Fruit fly (Drosophila melanogaster) whole organism, embryonic: ENCODE data around the gene Ant2.

Experiments
- Adf1 ChIP-seq: fragments of 200-800 bp; sonication (Bioruptor generic); IDR thresholded peaks from 2 replicates; pipeline ENCODE4 v1.3.6; 2022; ENCODE audit warnings: missing biosample characterization, missing genetic modification characterization
- Atf6 ChIP-seq: fragments of 200-800 bp; sonication (Bioruptor generic); IDR thresholded peaks from 2 replicates; pipeline ENCODE4 v1.3.6; 2022; ENCODE audit warnings: missing biosample characterization, missing genetic modification characterization
- B-H1 ChIP-seq: fragments of 200-800 bp; sonication (Bioruptor generic); IDR thresholded peaks from 3 replicates; pipeline ENCODE4 v1.3.6; 2022; ENCODE audit warnings: missing biosample characterization, missing genetic modification characterization
- BEAF-32 ChIP-seq: fragments of 200-800 bp; sonication (Bioruptor generic); optimal IDR thresholded peaks from 3 replicates; lab custom pipeline; 2017; ENCODE audit warnings: missing biosample characterization, missing genetic modification characterization, mild to moderate bottlenecking, moderate library complexity, missing genetic modification reagents
- CG10431 ChIP-seq: fragments of 200-800 bp; sonication (Bioruptor generic); optimal IDR thresholded peaks from 3 replicates; lab custom pipeline; 2018; ENCODE audit warnings: missing biosample characterization, mild to moderate bottlenecking, missing genetic modification characterization
- CG10654 ChIP-seq: fragments of 200-800 bp; sonication (Bioruptor generic); optimal IDR thresholded peaks from 2 replicates; lab custom pipeline; 2016; ENCODE audit warnings: missing biosample characterization, missing genetic modification characterization
- CG11093 ChIP-seq: fragments of 200-800 bp; sonication (Bioruptor generic); IDR thresholded peaks from 3 replicates; pipeline ENCODE4 v1.3.6; 2022; ENCODE audit warnings: missing biosample characterization, missing genetic modification characterization
- CG11504 ChIP-seq: fragments of 200-800 bp; sonication (Bioruptor generic); optimal IDR thresholded peaks from 3 replicates; lab custom pipeline; 2019; ENCODE audit warnings: missing biosample characterization, mild to moderate bottlenecking, missing genetic modification characterization, moderate library complexity
- CG1647 ChIP-seq: fragments of 200-800 bp; sonication (Bioruptor generic); optimal IDR thresholded peaks from 3 replicates; lab custom pipeline; 2016; ENCODE audit warnings: missing biosample characterization, missing genetic modification characterization
- CG1792 ChIP-seq: fragments of 200-800 bp; sonication (Bioruptor generic); optimal IDR thresholded peaks from 2 replicates; lab custom pipeline; 2016; ENCODE audit warnings: missing biosample characterization, missing genetic modification characterization
- CG2875 ChIP-seq: fragments of 200-800 bp; sonication (Bioruptor generic); optimal IDR thresholded peaks from 2 replicates; lab custom pipeline; 2017; ENCODE audit warnings: missing biosample characterization, mild to moderate bottlenecking, missing genetic modification characterization, missing genetic modification reagents
- CG30403 ChIP-seq: fragments of 200-800 bp; sonication (Bioruptor generic); optimal IDR thresholded peaks from 3 replicates; lab custom pipeline; 2016; ENCODE audit warnings: missing biosample characterization, missing genetic modification characterization
- CG3065 ChIP-seq: fragments of 200-800 bp; sonication (Bioruptor generic); optimal IDR thresholded peaks from 2 replicates; lab custom pipeline; 2016; ENCODE audit warnings: missing biosample characterization, missing genetic modification characterization
- CG31224 ChIP-seq: fragments of 200-800 bp; sonication (Bioruptor generic); IDR thresholded peaks from 2 replicates; pipeline ENCODE4 v1.3.6; 2022; ENCODE audit warnings: missing biosample characterization, missing genetic modification characterization
- CG4360 ChIP-seq: fragments of 200-800 bp; sonication (Bioruptor generic); IDR thresholded peaks from 2 replicates; pipeline ENCODE4 v1.3.6; 2022; ENCODE audit warnings: missing biosample characterization, missing genetic modification characterization
- CG6175 ChIP-seq: fragments of 200-800 bp; sonication (Bioruptor generic); IDR thresholded peaks from 3 replicates; pipeline ENCODE4 v1.3.6; 2022; ENCODE audit warnings: missing biosample characterization, missing genetic modification characterization
- CG6272 ChIP-seq: fragments of 200-800 bp; sonication (Bioruptor generic); IDR thresholded peaks from 2 replicates; pipeline ENCODE4 v1.3.6; 2022; ENCODE audit warnings: missing biosample characterization, missing genetic modification characterization
- CG6654 ChIP-seq: fragments of 200-800 bp; sonication (Bioruptor generic); optimal IDR thresholded peaks from 2 replicates; lab custom pipeline; 2017; ENCODE audit warnings: missing biosample characterization, mild to moderate bottlenecking, missing genetic modification characterization
- CG6791 ChIP-seq: fragments of 200-800 bp; sonication (Bioruptor generic); IDR thresholded peaks from 3 replicates; pipeline ENCODE4 v1.3.6; 2022; ENCODE audit warnings: missing biosample characterization, missing genetic modification characterization; ENCODE audit not compliant: partially characterized antibody
- CG6813 ChIP-seq: fragments of 200-800 bp; sonication (Bioruptor generic); optimal IDR thresholded peaks from 2 replicates; lab custom pipeline; 2017; ENCODE audit warnings: missing biosample characterization, missing genetic modification characterization, mild to moderate bottlenecking, moderate library complexity, missing genetic modification reagents
- CG6854 ChIP-seq: fragments of 200-800 bp; sonication (Bioruptor generic); optimal IDR thresholded peaks from 3 replicates; lab custom pipeline; 2017; ENCODE audit warnings: missing biosample characterization, mild to moderate bottlenecking, missing genetic modification characterization
- CG7839 ChIP-seq: fragments of 200-800 bp; sonication (Bioruptor generic); optimal IDR thresholded peaks from 3 replicates; lab custom pipeline; 2018; ENCODE audit warnings: missing biosample characterization, mild to moderate bottlenecking, missing genetic modification characterization, moderate library complexity
- CG8388 ChIP-seq: fragments of 200-800 bp; sonication (Bioruptor generic); optimal IDR thresholded peaks from 2 replicates; lab custom pipeline; 2019; ENCODE audit warnings: missing biosample characterization, mild to moderate bottlenecking, missing genetic modification characterization, moderate library complexity
- CG8944 ChIP-seq: fragments of 200-800 bp; sonication (Bioruptor generic); optimal IDR thresholded peaks from 3 replicates; lab custom pipeline; 2016; ENCODE audit warnings: missing biosample characterization, missing genetic modification characterization
- CTCF ChIP-seq: fragments of 200-800 bp; sonication (Bioruptor generic); optimal IDR thresholded peaks from 2 replicates; lab custom pipeline; 2017; ENCODE audit warnings: missing biosample characterization, mild to moderate bottlenecking, missing genetic modification characterization, moderate library complexity
- E2f1 ChIP-seq: fragments of 200-800 bp; sonication (Bioruptor generic); IDR thresholded peaks from 2 replicates; pipeline ENCODE4 v1.3.6; 2022; ENCODE audit warnings: missing biosample characterization, missing genetic modification characterization
- Ets65A ChIP-seq: fragments of 200-800 bp; sonication (Bioruptor generic); peaks from one replicate; lab custom pipeline; 2016; ENCODE audit warnings: missing biosample characterization, missing genetic modification characterization
- Hr3 ChIP-seq: fragments of 200-800 bp; sonication (Bioruptor generic); optimal IDR thresholded peaks from 3 replicates; lab custom pipeline; 2016; ENCODE audit warnings: missing biosample characterization, missing genetic modification characterization
- MBD-R2 ChIP-seq: fragments of 200-800 bp; sonication (Bioruptor generic); IDR thresholded peaks from 2 replicates; pipeline ENCODE4 v1.3.6; 2022; ENCODE audit warnings: missing biosample characterization, missing genetic modification characterization
- MTF-1 ChIP-seq: fragments of 200-800 bp; sonication (Bioruptor generic); optimal IDR thresholded peaks from 2 replicates; lab custom pipeline; 2018; ENCODE audit warnings: missing biosample characterization, mild to moderate bottlenecking, missing genetic modification characterization, borderline replicate concordance
- Meics ChIP-seq: fragments of 200-800 bp; sonication (Bioruptor generic); optimal IDR thresholded peaks from 2 replicates; lab custom pipeline; 2017; ENCODE audit warnings: missing biosample characterization, mild to moderate bottlenecking, missing genetic modification characterization
- Mrtf ChIP-seq: fragments of 200-800 bp; sonication (Bioruptor generic); IDR thresholded peaks from 3 replicates; pipeline ENCODE4 v1.3.6; 2022; ENCODE audit warnings: missing biosample characterization, missing genetic modification characterization
- Oli ChIP-seq: fragments of 200-800 bp; sonication (Bioruptor generic); optimal IDR thresholded peaks from 2 replicates; lab custom pipeline; 2018; ENCODE audit warnings: missing biosample characterization, mild to moderate bottlenecking, missing genetic modification characterization, moderate library complexity
- Rfx ChIP-seq: fragments of 200-800 bp; sonication (Bioruptor generic); IDR thresholded peaks from 2 replicates; pipeline ENCODE4 v1.3.6; 2022; ENCODE audit warnings: missing biosample characterization, missing genetic modification characterization
- Rx ChIP-seq: fragments of 200-800 bp; sonication (Bioruptor generic); IDR thresholded peaks from 2 replicates; pipeline ENCODE4 v1.3.6; 2022; ENCODE audit warnings: missing biosample characterization, missing genetic modification characterization
- Sin3A ChIP-seq: fragments of >200 bp; optimal IDR thresholded peaks from 2 replicates; lab custom pipeline; 2018
- Spps ChIP-seq: fragments of 200-800 bp; sonication (Bioruptor generic); optimal IDR thresholded peaks from 2 replicates; lab custom pipeline; 2018; ENCODE audit warnings: missing biosample characterization, mild to moderate bottlenecking, missing genetic modification characterization
- Stat92E ChIP-seq, 3 experiments: fragments of >200 bp in 2 of 3; fragments of 200-800 bp in 1 of 3; sonication (Bioruptor generic) in 1 of 3; optimal IDR thresholded peaks; 2 replicates each; lab custom pipeline; 2017 to 2019; ENCODE audit warnings: missing biosample characterization in 3 of 3, missing genetic modification characterization in 3 of 3, mild to moderate bottlenecking in 1 of 3, moderate library complexity in 1 of 3
- al ChIP-seq: fragments of 200-800 bp; sonication (Bioruptor generic); IDR thresholded peaks from 2 replicates; pipeline ENCODE4 v1.3.6; 2022; ENCODE audit warnings: missing biosample characterization, missing genetic modification characterization
- ap ChIP-seq: fragments of 200-800 bp; sonication (Bioruptor generic); IDR thresholded peaks from 2 replicates; pipeline ENCODE4 v1.3.6; 2022; ENCODE audit warnings: missing biosample characterization, missing genetic modification characterization
- ato ChIP-seq: fragments of 200-800 bp; sonication (Bioruptor generic); IDR thresholded peaks from 2 replicates; pipeline ENCODE4 v1.3.6; 2022; ENCODE audit warnings: missing biosample characterization, missing genetic modification characterization; ENCODE audit not compliant: partially characterized antibody
- gce ChIP-seq: fragments of 200-800 bp; sonication (Bioruptor generic); IDR thresholded peaks from 3 replicates; pipeline ENCODE4 v1.3.6; 2022; ENCODE audit warnings: missing biosample characterization, missing genetic modification characterization
- grau ChIP-seq: fragments of 200-800 bp; optimal IDR thresholded peaks from 3 replicates; lab custom pipeline; 2019; ENCODE audit warnings: missing biosample characterization, mild to moderate bottlenecking, missing genetic modification characterization, moderate library complexity
- gro ChIP-seq: fragments of 200-800 bp; sonication (Bioruptor generic); optimal IDR thresholded peaks from 2 replicates; lab custom pipeline; 2016; ENCODE audit warnings: missing biosample characterization, missing genetic modification characterization
- maf-S ChIP-seq: fragments of 200-800 bp; sonication (Bioruptor generic); optimal IDR thresholded peaks from 2 replicates; lab custom pipeline; 2016; ENCODE audit warnings: missing biosample characterization, missing genetic modification characterization
- nerfin-1 ChIP-seq: fragments of 200-800 bp; sonication (Bioruptor generic); optimal IDR thresholded peaks from 3 replicates; lab custom pipeline; 2019; ENCODE audit warnings: missing biosample characterization, mild to moderate bottlenecking, missing genetic modification characterization, moderate library complexity
- seq ChIP-seq: fragments of 200-800 bp; sonication (Bioruptor generic); IDR thresholded peaks from 2 replicates; pipeline ENCODE4 v1.3.6; 2022; ENCODE audit warnings: missing biosample characterization, missing genetic modification characterization
- sim ChIP-seq: fragments of 200-800 bp; sonication (Bioruptor generic); IDR thresholded peaks from 2 replicates; pipeline ENCODE4 v1.3.6; 2022; ENCODE audit warnings: missing biosample characterization, missing genetic modification characterization
- sob ChIP-seq: fragments of 200-800 bp; sonication (Bioruptor generic); IDR thresholded peaks from 2 replicates; pipeline ENCODE4 v1.3.6; 2022; ENCODE audit warnings: missing biosample characterization, missing genetic modification characterization
- usp ChIP-seq: fragments of >200 bp; optimal IDR thresholded peaks from 2 replicates; lab custom pipeline; 2017; ENCODE audit warnings: missing biosample characterization, missing genetic modification characterization
- zf30C ChIP-seq: fragments of 200-800 bp; sonication (Bioruptor generic); optimal IDR thresholded peaks from 3 replicates; lab custom pipeline; 2018; ENCODE audit warnings: missing biosample characterization, mild to moderate bottlenecking, missing genetic modification characterization

The Ant2 gene

dm6 chrX:10767350-10768005, 19.2 kb downstream of the Ant2 start (continued):
- TF ChIP-seq gro (GFP tag; lab: Kevin White, UChicago) (peak; percentile 86), E2f1 (peak; percentile 35; the same call in 1 of the 2 replicates), CG4360 (GFP tag; lab: Robert Waterston, UW) (peak; percentile 95), Rfx (GFP tag; lab: Robert Waterston, UW) (peak; percentile 80), CG6791 (no peak), Ets65A (GFP tag; lab: Kevin White, UChicago) (no peak), Hr3 (peak; percentile 53), BEAF-32 (GFP tag; lab: Kevin White, UChicago) (no peak), Spps (no peak), Adf1 (GFP tag; lab: Robert Waterston, UW) (peak; percentile 47; the same call in 1 of the 2 replicates), CG6813 (peak; percentile 28), al (peak; percentile 47), CG1792 (peak; percentile 28), CG30403 (GFP tag; lab: Kevin White, UChicago) (peak; percentile 61), zf30C (GFP tag; lab: Kevin White, UChicago) (peak; percentile 96), CG11504 (tag; lab: Kevin White, UChicago) (peak; percentile 65), Oli (tag; lab: Kevin White, UChicago) (peak; percentile 41), CG1647 (GFP tag; lab: Kevin White, UChicago) (peak; percentile 45), Stat92E (GFP tag; optimal IDR thresholded peaks at IDR 0.05; lab: Kevin White, UChicago) (peak in 1 of 3 experiments; percentile 83), usp (GFP tag; lab: Kevin White, UChicago) (no peak), B-H1 (GFP tag; lab: Robert Waterston, UW) (no peak), Rx (GFP tag; lab: Robert Waterston, UW) (0 out of 2 replicates have a peak, but pooled peaks have one; percentile 18), Sin3A (lab: Kevin White, UChicago) (no peak), seq (GFP tag; lab: Robert Waterston, UW) (0 out of 2 replicates have a peak, but pooled peaks have one; percentile 28), CG6272 (GFP tag; lab: Robert Waterston, UW) (peak; percentile 23; the same call in 1 of the 2 replicates), CTCF (GFP tag; lab: Kevin White, UChicago) (no peak), CG7839 (tag; lab: Kevin White, UChicago) (peak; percentile 67), CG3065 (no peak), CG31224 (GFP tag; lab: Robert Waterston, UW) (peak; percentile 17; the same call in 1 of the 2 replicates), CG6854 (GFP tag; lab: Kevin White, UChicago) (no peak), Mrtf (GFP tag; lab: Robert Waterston, UW) (peak; percentile 27; the same call in 1 of the 3 replicates), CG8944 (GFP tag; lab: Kevin White, UChicago) (peak; percentile 30), grau (tag; lab: Kevin White, UChicago) (peak; percentile 64), sim (GFP tag; lab: Robert Waterston, UW) (no peak), CG2875 (GFP tag; lab: Kevin White, UChicago) (no peak), ato (no peak), CG10431 (no peak), Atf6 (GFP tag; lab: Robert Waterston, UW) (peak; percentile 68), CG10654 (GFP tag; lab: Kevin White, UChicago) (peak; percentile 49), CG8388 (GFP tag; lab: Kevin White, UChicago) (peak; percentile 23), MTF-1 (GFP tag; lab: Kevin White, UChicago) (no peak), sob (GFP tag; lab: Robert Waterston, UW) (peak; percentile 60), ap (GFP tag; lab: Robert Waterston, UW) (peak; percentile 23; the same call in 1 of the 2 replicates), CG11093 (GFP tag; lab: Robert Waterston, UW) (no peak), gce (GFP tag; lab: Robert Waterston, UW) (0 out of 3 replicates have a peak, but pooled peaks have one; percentile 39), CG6175 (GFP tag; lab: Robert Waterston, UW) (peak; percentile 30; the same call in 1 of the 3 replicates), nerfin-1 (tag; lab: Kevin White, UChicago) (no peak), maf-S (GFP tag; lab: Kevin White, UChicago) (peak; percentile 65), Meics (GFP tag; lab: Kevin White, UChicago) (peak; percentile 72), CG6654 (GFP tag; lab: Kevin White, UChicago) (no peak), MBD-R2 (GFP tag; lab: Robert Waterston, UW) (no peak; the same call in 1 of the 2 replicates)
